Worm (Caenorhabditis elegans): ENCODE data around the gene cyld-1.

cyld-1 gene

ce11 chrIII:9903694-9904292, 6.7 kb downstream of the cyld-1 start:
- TF ChIP-seq hlh-13 (GFP tag; optimal IDR thresholded peaks at IDR 0.05), result no peak
- TF ChIP-seq ztf-16 (tag; optimal IDR thresholded peaks at IDR 0.05), result no peak
- no peak for TF ChIP-seq ceh-9 (tag; optimal IDR thresholded peaks at IDR 0.05)
- TF ChIP-seq sox-2 (GFP tag; IDR thresholded peaks at IDR 0.05), result no peak
- no peak for TF ChIP-seq ceh-18 (tag; optimal IDR thresholded peaks at IDR 0.05)
- no peak for TF ChIP-seq dmd-4 (tag; optimal IDR thresholded peaks at IDR 0.05; ENCODE audit: borderline replicate concordance)
- TF ChIP-seq ceh-24 (tag; optimal IDR thresholded peaks at IDR 0.05), result no peak
- no peak for TF ChIP-seq fax-1 (tag; optimal IDR thresholded peaks at IDR 0.05)
- no peak for TF ChIP-seq ref-2 (tag; optimal IDR thresholded peaks at IDR 0.05)
- TF ChIP-seq elt-4 (tag; optimal IDR thresholded peaks at IDR 0.05), result no peak
- no peak for TF ChIP-seq madf-2 (tag; optimal IDR thresholded peaks at IDR 0.05)
- TF ChIP-seq pros-1 (tag; optimal IDR thresholded peaks at IDR 0.05), result no peak

ce11 chrIII:9899720-9900119, 10.7 kb downstream of the cyld-1 start:
- TF ChIP-seq unc-42 (tag; optimal IDR thresholded peaks at IDR 0.05), result no peak
- TF ChIP-seq ets-4 (tag; optimal IDR thresholded peaks at IDR 0.05), result no peak
- no peak for TF ChIP-seq nfya-1 (tag; optimal IDR thresholded peaks at IDR 0.05)
- no peak for TF ChIP-seq mec-3 (tag; optimal IDR thresholded peaks at IDR 0.05; ENCODE audit: borderline replicate concordance)
- TF ChIP-seq elt-4 (tag; optimal IDR thresholded peaks at IDR 0.05), result no peak
- no peak for TF ChIP-seq pat-9 (tag; optimal IDR thresholded peaks at IDR 0.05)
- no peak for TF ChIP-seq pha-4 (tag; optimal IDR thresholded peaks at IDR 0.05)

- TF ChIP-seq F13H6.1 (tag; optimal IDR thresholded peaks at IDR 0.05) (no peak), syd-9 (tag; optimal IDR thresholded peaks at IDR 0.05) (no peak), dmd-4 (tag; optimal IDR thresholded peaks at IDR 0.05; ENCODE audit: borderline replicate concordance) (no peak), hlh-30 (tag; optimal IDR thresholded peaks at IDR 0.05; ENCODE audit: insufficient read depth) (no peak), nhr-232 (tag; optimal IDR thresholded peaks at IDR 0.05) (no peak), che-1 (tag; optimal IDR thresholded peaks at IDR 0.05) (no peak), ceh-18 (tag; optimal IDR thresholded peaks at IDR 0.05) (no peak), elt-2 (tag; optimal IDR thresholded peaks at IDR 0.05) (no peak), sox-4 (tag; optimal IDR thresholded peaks at IDR 0.05) (no peak), fax-1 (tag; optimal IDR thresholded peaks at IDR 0.05) (no peak), ceh-14 (tag; optimal IDR thresholded peaks at IDR 0.05) (no peak), ceh-30 (tag; optimal IDR thresholded peaks at IDR 0.05) (no peak), ztf-16 (tag; optimal IDR thresholded peaks at IDR 0.05) (no peak), K09A11.1 (tag; optimal IDR thresholded peaks at IDR 0.05; ENCODE audit: insufficient read depth) (no peak), ama-1 (optimal IDR thresholded peaks at IDR 0.05) (no peak)
Measured at ce11 chrIII:9892855-9893254, 17.6 kb downstream of the cyld-1 start, which contains the start of gene mam-7. Gene mam-7 (plus strand): TSS chrIII:9893155.

- TF ChIP-seq ceh-45 (GFP tag; IDR thresholded peaks at IDR 0.05), result no peak
- no peak for TF ChIP-seq syd-9 (tag; optimal IDR thresholded peaks at IDR 0.05)
- no peak for TF ChIP-seq tbx-7 (tag; optimal IDR thresholded peaks at IDR 0.05)
- no peak for TF ChIP-seq unc-42 (tag; optimal IDR thresholded peaks at IDR 0.05)
- no peak for TF ChIP-seq C08G9.2 (tag; optimal IDR thresholded peaks at IDR 0.05)
- TF ChIP-seq unc-86 (tag; optimal IDR thresholded peaks at IDR 0.05), result no peak
- TF ChIP-seq nfya-1 (tag; optimal IDR thresholded peaks at IDR 0.05), result no peak
- no peak for TF ChIP-seq ceh-48 (tag; optimal IDR thresholded peaks at IDR 0.05)
- TF ChIP-seq C38D4.7 (GFP tag; optimal IDR thresholded peaks at IDR 0.05), result no peak
- TF ChIP-seq Y22D7AL.16 (tag; optimal IDR thresholded peaks at IDR 0.05), result no peak
- TF ChIP-seq ceh-30 (tag; optimal IDR thresholded peaks at IDR 0.05), result no peak
- no peak for TF ChIP-seq hlh-15 (tag; optimal IDR thresholded peaks at IDR 0.05)
- no peak for TF ChIP-seq ceh-24 (tag; optimal IDR thresholded peaks at IDR 0.05)
- no peak for TF ChIP-seq fkh-10 (GFP tag; optimal IDR thresholded peaks at IDR 0.05)
- TF ChIP-seq zip-5 (tag; optimal IDR thresholded peaks at IDR 0.05), result no peak
- TF ChIP-seq K09A11.1 (tag; optimal IDR thresholded peaks at IDR 0.05; ENCODE audit: insufficient read depth), result no peak
Measured at ce11 chrIII:9891324-9891723, 19.1 kb downstream of the cyld-1 start, which contains the start of gene alg-4. Gene alg-4 (minus strand): TSS chrIII:9891424.
